Fruit fly (Drosophila melanogaster): Measurements from ENCODE around the gene CG43169.
A peak's percentile ranks its signal among the peaks of the same experiment; 100 is the strongest.

CG43169 gene

dm6 chr3L:8852907-8853306, 35.5 kb downstream of the CG43169 start (continued):
- TF ChIP-seq E2f2 (GFP tag; IDR thresholded peaks at IDR 0.05) (0 out of 2 replicates have a peak, but pooled peaks have one; percentile 25), Six4 (GFP tag; optimal IDR thresholded peaks at IDR 0.05) (no peak), CG4282 (GFP tag; optimal IDR thresholded peaks at IDR 0.05) (no peak), CG14710 (tag; optimal IDR thresholded peaks at IDR 0.05) (no peak), CrebB (tag; optimal IDR thresholded peaks at IDR 0.05) (no peak), Bgb (GFP tag; IDR thresholded peaks at IDR 0.05; ENCODE audit: partially characterized antibody) (no peak), sc (optimal IDR thresholded peaks at IDR 0.05) (no peak), sc (GFP tag; optimal IDR thresholded peaks at IDR 0.05) (no peak), gfzf (GFP tag; optimal IDR thresholded peaks at IDR 0.05) (no peak), fru (optimal IDR thresholded peaks at IDR 0.05) (no peak), CG18476 (GFP tag; optimal IDR thresholded peaks at IDR 0.05) (no peak), Deaf1 (tag; optimal IDR thresholded peaks at IDR 0.05) (no peak), org-1 (GFP tag; optimal IDR thresholded peaks at IDR 0.05) (peak; percentile 4), CG2678 (tag; optimal IDR thresholded peaks at IDR 0.05) (peak; percentile 31), CG10366 (GFP tag; IDR thresholded peaks at IDR 0.05) (peak; percentile 48), klu (GFP tag; IDR thresholded peaks at IDR 0.05) (no peak), CG11723 (GFP tag; optimal IDR thresholded peaks at IDR 0.05) (no peak), caup (GFP tag; optimal IDR thresholded peaks at IDR 0.05; ENCODE audit: severe bottlenecking) (no peak), CoRest (tag; optimal IDR thresholded peaks at IDR 0.05) (peak; percentile 12), bigmax (GFP tag; optimal IDR thresholded peaks at IDR 0.05) (no peak), mld (GFP tag; IDR thresholded peaks at IDR 0.05; ENCODE audit: partially characterized antibody) (no peak), Ets97D (GFP tag; optimal IDR thresholded peaks at IDR 0.05) (no peak), gt (GFP tag; IDR thresholded peaks at IDR 0.05) (no peak), knrl (GFP tag; IDR thresholded peaks at IDR 0.05; ENCODE audit: partially characterized antibody) (no peak), insv (GFP tag; optimal IDR thresholded peaks at IDR 0.05) (no peak), danr (GFP tag; IDR thresholded peaks at IDR 0.05) (no peak), CG6854 (GFP tag; optimal IDR thresholded peaks at IDR 0.05) (no peak), CHES-1-like (GFP tag; optimal IDR thresholded peaks at IDR 0.05) (no peak), CG14667 (GFP tag; IDR thresholded peaks at IDR 0.05) (0 out of 2 replicates have a peak, but pooled peaks have one; percentile 32), CG8478 (optimal IDR thresholded peaks at IDR 0.05) (no peak), Mrtf (GFP tag; IDR thresholded peaks at IDR 0.05) (no peak), Usf (GFP tag; optimal IDR thresholded peaks at IDR 0.05) (no peak), Opbp (GFP tag; IDR thresholded peaks at IDR 0.05; ENCODE audit: partially characterized antibody) (no peak), abd-A (tag; optimal IDR thresholded peaks at IDR 0.05) (no peak), CG15601 (tag; optimal IDR thresholded peaks at IDR 0.05) (no peak), CG18599 (GFP tag; optimal IDR thresholded peaks at IDR 0.05) (peak; percentile 53), NC2α (GFP tag; optimal IDR thresholded peaks at IDR 0.05) (no peak), sob (GFP tag; IDR thresholded peaks at IDR 0.05) (0 out of 2 replicates have a peak, but pooled peaks have one; percentile 18), disco-r (GFP tag; optimal IDR thresholded peaks at IDR 0.05) (no peak), dpn (GFP tag; optimal IDR thresholded peaks at IDR 0.05) (peak in 1 of 2 experiments; percentile 26), Dbx (GFP tag; IDR thresholded peaks at IDR 0.05) (peak; percentile 47; the same call in 1 of the 3 replicates), Hand (GFP tag; optimal IDR thresholded peaks at IDR 0.05) (no peak), sens-2 (GFP tag; IDR thresholded peaks at IDR 0.05) (no peak), gcm (GFP tag; optimal IDR thresholded peaks at IDR 0.05) (no peak), CG10321 (GFP tag; IDR thresholded peaks at IDR 0.05) (no peak), al (GFP tag; IDR thresholded peaks at IDR 0.05) (no peak), CG2712 (tag; optimal IDR thresholded peaks at IDR 0.05) (peak; percentile 16), CG15073 (GFP tag; optimal IDR thresholded peaks at IDR 0.05) (no peak), BtbVII (GFP tag; optimal IDR thresholded peaks at IDR 0.05) (no peak), CG34224 (GFP tag; IDR thresholded peaks at IDR 0.05; ENCODE audit: partially characterized antibody) (no peak), CG10543 (GFP tag; optimal IDR thresholded peaks at IDR 0.05) (no peak), CG33213 (GFP tag; optimal IDR thresholded peaks at IDR 0.05) (no peak)

Data from whole organism, embryonic.